Worm (Caenorhabditis elegans): ENCODE results near the gene F57C12.6.

The F57C12.6 gene

ce11 chrX:572601-573000 lies 18.8 kb upstream of the F57C12.6 start, which contains the start of gene mrp-2:
TSS of gene mrp-2 (minus strand) at chrX:572701.
- TF ChIP-seq ztf-11 (tag; optimal IDR thresholded peaks at IDR 0.05) (no peak), hlh-1 (tag; optimal IDR thresholded peaks at IDR 0.05) (no peak), snpc-4 (tag; optimal IDR thresholded peaks at IDR 0.05) (no peak), blmp-1 (tag; optimal IDR thresholded peaks at IDR 0.05) (no peak), nhr-76 (tag; optimal IDR thresholded peaks at IDR 0.05) (no peak), ceh-83 (GFP tag; optimal IDR thresholded peaks at IDR 0.05) (no peak), nhr-12 (tag; optimal IDR thresholded peaks at IDR 0.05) (no peak), ceh-43 (GFP tag; optimal IDR thresholded peaks at IDR 0.05) (no peak), nhr-28 (tag; optimal IDR thresholded peaks at IDR 0.05) (no peak), unc-120 (tag; optimal IDR thresholded peaks at IDR 0.05; ENCODE audit: poor library complexity, severe bottlenecking) (no peak), lsy-2 (tag; optimal IDR thresholded peaks at IDR 0.05) (no peak), cnd-1 (tag; optimal IDR thresholded peaks at IDR 0.05) (no peak), sem-2 (GFP tag; optimal IDR thresholded peaks at IDR 0.05) (no peak), lin-13 (tag; optimal IDR thresholded peaks at IDR 0.05) (no peak), unc-39 (tag; optimal IDR thresholded peaks at IDR 0.05) (no peak), M03D4.4 (tag; optimal IDR thresholded peaks at IDR 0.05) (no peak), mep-1 (tag; optimal IDR thresholded peaks at IDR 0.05) (no peak)

- no peak for TF ChIP-seq mab-5 (tag; optimal IDR thresholded peaks at IDR 0.05)
- no peak for TF ChIP-seq lin-13 (tag; optimal IDR thresholded peaks at IDR 0.05)
- no peak for TF ChIP-seq nhr-28 (tag; optimal IDR thresholded peaks at IDR 0.05)
- TF ChIP-seq nhr-12 (tag; optimal IDR thresholded peaks at IDR 0.05): no peak
- no peak for TF ChIP-seq drap-1 (GFP tag; optimal IDR thresholded peaks at IDR 0.05)
- TF ChIP-seq hlh-1 (tag; optimal IDR thresholded peaks at IDR 0.05): no peak
- no peak for TF ChIP-seq unc-120 (tag; optimal IDR thresholded peaks at IDR 0.05; ENCODE audit: poor library complexity, severe bottlenecking)
Measured at ce11 chrX:571367-571766, 17.6 kb upstream of the F57C12.6 start.

ce11 chrX:557857-558256 lies 4.1 kb upstream of the F57C12.6 start, which contains the start of gene nas-38:
TSS of gene nas-38 (plus strand) at chrX:558157.
- TF ChIP-seq drap-1 (GFP tag; optimal IDR thresholded peaks at IDR 0.05) (no peak), elt-1 (tag; optimal IDR thresholded peaks at IDR 0.05; ENCODE audit: borderline replicate concordance, insufficient read depth) (no peak), snpc-4 (tag; optimal IDR thresholded peaks at IDR 0.05) (no peak), nhr-76 (tag; optimal IDR thresholded peaks at IDR 0.05) (no peak), ham-2 (GFP tag; optimal IDR thresholded peaks at IDR 0.05) (no peak), sptf-1 (tag; optimal IDR thresholded peaks at IDR 0.05) (no peak), blmp-1 (tag; optimal IDR thresholded peaks at IDR 0.05) (no peak), lsy-2 (tag; optimal IDR thresholded peaks at IDR 0.05) (no peak), cnd-1 (tag; optimal IDR thresholded peaks at IDR 0.05) (no peak), zip-8 (tag; optimal IDR thresholded peaks at IDR 0.05) (no peak), ceh-39 (tag; optimal IDR thresholded peaks at IDR 0.05) (no peak), nhr-12 (tag; optimal IDR thresholded peaks at IDR 0.05) (no peak), elt-3 (tag; optimal IDR thresholded peaks at IDR 0.05) (no peak), unc-39 (tag; optimal IDR thresholded peaks at IDR 0.05) (no peak), unc-62 (GFP tag; optimal IDR thresholded peaks at IDR 0.05) (no peak), pha-4 (tag; optimal IDR thresholded peaks at IDR 0.05) (no peak)

ce11 chrX:557195-557594 lies 3.4 kb upstream of the F57C12.6 start, which contains the start of gene hlh-19:
TSS of gene hlh-19 (minus strand) at chrX:557295.
- TF ChIP-seq mep-1 (tag; optimal IDR thresholded peaks at IDR 0.05) (no peak), mls-2 (tag; optimal IDR thresholded peaks at IDR 0.05) (no peak), ceh-39 (tag; optimal IDR thresholded peaks at IDR 0.05) (no peak), pha-4 (tag; optimal IDR thresholded peaks at IDR 0.05) (no peak), nhr-12 (tag; optimal IDR thresholded peaks at IDR 0.05) (no peak), elt-1 (tag; optimal IDR thresholded peaks at IDR 0.05; ENCODE audit: borderline replicate concordance, insufficient read depth) (no peak)

ce11 chrX:555043-555791 lies 1.4 kb upstream of the F57C12.6 start:
- TF ChIP-seq ceh-39 (tag; optimal IDR thresholded peaks at IDR 0.05) (no peak), ham-2 (GFP tag; optimal IDR thresholded peaks at IDR 0.05) (no peak), lsy-2 (tag; optimal IDR thresholded peaks at IDR 0.05) (no peak), unc-62 (GFP tag; optimal IDR thresholded peaks at IDR 0.05) (no peak), sem-2 (GFP tag; optimal IDR thresholded peaks at IDR 0.05) (no peak), unc-120 (tag; optimal IDR thresholded peaks at IDR 0.05; ENCODE audit: poor library complexity, severe bottlenecking) (no peak), ceh-83 (GFP tag; optimal IDR thresholded peaks at IDR 0.05) (no peak), cnd-1 (tag; optimal IDR thresholded peaks at IDR 0.05) (no peak), lin-13 (tag; optimal IDR thresholded peaks at IDR 0.05) (no peak), snpc-4 (tag; optimal IDR thresholded peaks at IDR 0.05) (no peak), nhr-12 (tag; optimal IDR thresholded peaks at IDR 0.05) (no peak), nhr-2 (tag; optimal IDR thresholded peaks at IDR 0.05) (no peak), nhr-28 (tag; optimal IDR thresholded peaks at IDR 0.05) (no peak), elt-1 (tag; optimal IDR thresholded peaks at IDR 0.05; ENCODE audit: borderline replicate concordance, insufficient read depth) (no peak), mls-2 (tag; optimal IDR thresholded peaks at IDR 0.05) (no peak), ceh-43 (GFP tag; optimal IDR thresholded peaks at IDR 0.05) (no peak)
